Worm (Caenorhabditis elegans) whole organism, mixed stage, embryonic: Measurements from ENCODE around the gene mks-2.

Experiments
- bed-3 ChIP-seq: fragments of 200-800 bp; sonication (Bioruptor generic); optimal IDR thresholded peaks from 3 replicates; lab custom pipeline; 2018; ENCODE audit warnings: mild to moderate bottlenecking, missing genetic modification characterization, moderate library complexity, missing compliant biosample characterization
- blmp-1 ChIP-seq: fragments of 150-350 bp; optimal IDR thresholded peaks from 2 replicates; lab custom pipeline; 2014; ENCODE audit warnings: missing biosample characterization, missing genetic modification characterization
- elt-1 ChIP-seq: sonication (generic microtip); optimal IDR thresholded peaks from 2 replicates; lab custom pipeline; 2017; ENCODE audit warnings: missing genetic modification characterization, mild to moderate bottlenecking, missing compliant biosample characterization, antibody characterized with exemption, moderate library complexity, borderline replicate concordance; ENCODE audit not compliant: insufficient read depth
- mab-5 ChIP-seq: fragments of 150-350 bp; optimal IDR thresholded peaks from 2 replicates; lab custom pipeline; 2014; ENCODE audit warnings: missing biosample characterization, missing genetic modification characterization
- mep-1 ChIP-seq: fragments of 150-350 bp; optimal IDR thresholded peaks from 2 replicates; lab custom pipeline; 2017; ENCODE audit warnings: missing biosample characterization, missing genetic modification reagents, missing genetic modification characterization, inconsistent platforms
- nhr-12 ChIP-seq: fragments of 150-350 bp; optimal IDR thresholded peaks from 2 replicates; lab custom pipeline; 2014; ENCODE audit warnings: missing biosample characterization, missing genetic modification characterization
- pha-4 ChIP-seq: fragments of 150-350 bp; optimal IDR thresholded peaks from 2 replicates; lab custom pipeline; 2018; ENCODE audit warnings: missing biosample characterization, missing genetic modification reagents, missing genetic modification characterization
- snpc-4 ChIP-seq: fragments of 150-350 bp; optimal IDR thresholded peaks from 2 replicates; lab custom pipeline; 2014; ENCODE audit warnings: missing biosample characterization, missing genetic modification characterization
- unc-39 ChIP-seq: fragments of 150-350 bp; optimal IDR thresholded peaks from 2 replicates; lab custom pipeline; 2014; ENCODE audit warnings: missing biosample characterization, missing genetic modification characterization
- unc-62 ChIP-seq: fragments of 150-350 bp; optimal IDR thresholded peaks from 2 replicates; lab custom pipeline; 2014; ENCODE audit warnings: missing biosample characterization, missing genetic modification reagents, missing genetic modification characterization
- ztf-11 ChIP-seq: fragments of 150-350 bp; optimal IDR thresholded peaks from 2 replicates; lab custom pipeline; 2014; ENCODE audit warnings: missing biosample characterization, missing genetic modification characterization

DNA sequence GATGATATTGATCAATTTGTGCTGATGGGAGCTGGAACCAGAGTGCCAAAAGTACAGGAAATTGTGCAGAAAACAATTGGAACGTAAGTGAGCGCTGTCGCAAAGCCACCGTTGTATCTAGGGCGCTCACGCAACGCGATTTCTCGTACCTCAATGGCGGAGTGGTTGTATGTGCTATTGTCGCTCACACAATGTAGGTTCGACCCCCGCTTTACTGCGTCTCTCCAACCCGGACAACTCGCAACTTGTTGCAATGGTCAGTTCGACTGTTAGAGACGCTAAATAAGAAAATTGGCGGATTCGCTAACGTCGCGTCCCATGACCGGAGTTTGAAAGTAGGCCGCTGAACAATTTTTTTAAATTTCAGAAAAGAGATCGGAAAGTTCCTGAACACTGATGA is 29.3 kb upstream of the mks-2 start:
- TF ChIP-seq unc-39, result peak; percentile 35
- peak; percentile 61 for TF ChIP-seq bed-3
- no peak for TF ChIP-seq mab-5 (tag; lab: Kevin White, UChicago)
- TF ChIP-seq unc-62 (GFP tag; lab: Kevin White, UChicago), result no peak
- peak; percentile 23 for TF ChIP-seq mep-1
- no peak for TF ChIP-seq nhr-12 (tag; lab: Kevin White, UChicago)
- peak; percentile 65 for TF ChIP-seq pha-4
- TF ChIP-seq snpc-4 (tag; lab: Kevin White, UChicago), result no peak
- no peak for TF ChIP-seq ztf-11 (tag; lab: Kevin White, UChicago)
- no peak for TF ChIP-seq blmp-1 (tag; lab: Kevin White, UChicago)
- TF ChIP-seq elt-1 (tag; lab: Kevin White, UChicago), result no peak
